Worm (Caenorhabditis elegans): ENCODE data around the gene T24B8.4.
A peak's percentile ranks its signal among the peaks of the same experiment; 100 is the strongest.

T24B8.4 gene

DNA sequence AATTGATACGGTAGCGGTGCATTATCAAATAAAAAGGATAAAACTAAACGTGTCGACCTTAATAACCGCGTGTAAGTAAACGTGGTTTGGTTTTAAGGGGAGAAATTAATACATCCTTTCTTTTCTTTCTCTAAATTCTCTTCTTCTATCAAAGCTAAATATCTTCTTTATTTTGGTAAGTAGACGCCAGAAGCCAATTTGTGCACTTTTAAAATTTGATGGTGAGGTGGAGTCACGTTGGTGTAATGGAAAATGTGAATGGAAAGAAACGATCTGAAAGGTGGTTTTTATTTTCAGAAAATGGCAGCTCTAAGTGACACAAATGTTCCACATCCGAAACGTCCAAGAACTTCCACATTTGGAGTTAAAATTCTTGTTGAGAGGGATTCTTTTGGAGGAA, 30.2 kb upstream of the T24B8.4 start, which contains the start of gene T24H10.5:
TSS of gene T24H10.5 (plus strand) at position 301 of the 400 bp plus-strand sequence.
- no peak for TF ChIP-seq nhr-10 (tag; optimal IDR thresholded peaks at IDR 0.05)
- no peak for TF ChIP-seq F13H6.1 (tag; optimal IDR thresholded peaks at IDR 0.05)
- TF ChIP-seq sma-3 (GFP tag; optimal IDR thresholded peaks at IDR 0.05) = no peak

DNA sequence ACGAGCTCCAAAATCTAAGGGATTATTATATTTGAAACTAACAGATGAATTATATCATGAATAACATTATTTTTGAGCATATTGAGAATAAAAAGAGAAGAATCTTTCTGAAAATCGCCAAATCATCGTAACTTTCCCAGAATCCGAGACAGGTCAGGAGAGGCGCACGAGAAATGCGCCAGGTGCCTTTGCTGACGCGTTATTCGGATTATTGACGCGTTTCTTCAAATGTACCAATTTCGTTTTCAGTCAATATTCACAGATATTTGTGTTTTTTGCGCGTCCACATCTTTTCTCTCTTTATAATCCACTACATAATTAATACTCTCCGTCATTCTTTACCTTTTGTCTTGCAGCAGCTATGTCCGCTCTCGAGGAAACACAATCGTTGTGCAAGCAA, 28.4 kb upstream of the T24B8.4 start, which contains the start of gene T24H10.1:
TSS of gene T24H10.1 (plus strand) at position 355 of the 400 bp plus-strand sequence.
- TF ChIP-seq sem-4 (tag; optimal IDR thresholded peaks at IDR 0.05) = peak; percentile 56
- no peak for TF ChIP-seq unc-39 (tag; optimal IDR thresholded peaks at IDR 0.05)
- TF ChIP-seq crh-2 (tag; optimal IDR thresholded peaks at IDR 0.05) = peak; percentile 48
- peak; percentile 62 for TF ChIP-seq sma-9 (GFP tag; optimal IDR thresholded peaks at IDR 0.05)
- TF ChIP-seq sma-9 (tag; optimal IDR thresholded peaks at IDR 0.05) = no peak
- TF ChIP-seq ama-1 (optimal IDR thresholded peaks at IDR 0.05) = no peak
- TF ChIP-seq ceh-82 (tag; optimal IDR thresholded peaks at IDR 0.05) = no peak
- peak; percentile 77 for TF ChIP-seq F13H6.1 (tag; optimal IDR thresholded peaks at IDR 0.05)
- TF ChIP-seq nhr-25 (tag; optimal IDR thresholded peaks at IDR 0.05) = peak; percentile 64
- peak; percentile 49 for TF ChIP-seq fos-1 (tag; optimal IDR thresholded peaks at IDR 0.05)
- no peak for TF ChIP-seq nhr-23 (tag; optimal IDR thresholded peaks at IDR 0.05)
- TF ChIP-seq zag-1 (tag; optimal IDR thresholded peaks at IDR 0.05) = no peak
- TF ChIP-seq unc-55 (GFP tag; optimal IDR thresholded peaks at IDR 0.05) = peak; percentile 70
- TF ChIP-seq ceh-16 (tag; optimal IDR thresholded peaks at IDR 0.05) = no peak
- TF ChIP-seq sma-3 (GFP tag; optimal IDR thresholded peaks at IDR 0.05) = peak; percentile 43
- TF ChIP-seq nhr-10 (tag; optimal IDR thresholded peaks at IDR 0.05) = peak; percentile 20
- no peak for TF ChIP-seq elt-3 (tag; optimal IDR thresholded peaks at IDR 0.05)
- TF ChIP-seq nhr-11 (tag; optimal IDR thresholded peaks at IDR 0.05) = no peak
- TF ChIP-seq snpc-4 (tag; optimal IDR thresholded peaks at IDR 0.05) = peak; percentile 3
- peak; percentile 60 for TF ChIP-seq nhr-129 (tag; optimal IDR thresholded peaks at IDR 0.05)
- TF ChIP-seq mbf-1 (tag; optimal IDR thresholded peaks at IDR 0.05) = no peak
- TF ChIP-seq mab-5 (tag; optimal IDR thresholded peaks at IDR 0.05) = peak; percentile 43
- TF ChIP-seq lin-11 (tag; optimal IDR thresholded peaks at IDR 0.05) = peak; percentile 53
- TF ChIP-seq gmeb-1 (tag; optimal IDR thresholded peaks at IDR 0.05) = peak; percentile 85
- peak; percentile 59 for TF ChIP-seq lin-13 (GFP tag; optimal IDR thresholded peaks at IDR 0.05)
- TF ChIP-seq C34F6.9 (tag; optimal IDR thresholded peaks at IDR 0.05) = peak; percentile 83
- peak; percentile 20 for TF ChIP-seq egl-27 (tag; optimal IDR thresholded peaks at IDR 0.05)
- peak; percentile 62 for TF ChIP-seq nhr-21 (tag; optimal IDR thresholded peaks at IDR 0.05)
- TF ChIP-seq lsy-2 (tag; optimal IDR thresholded peaks at IDR 0.05) = peak; percentile 72 to 86

DNA sequence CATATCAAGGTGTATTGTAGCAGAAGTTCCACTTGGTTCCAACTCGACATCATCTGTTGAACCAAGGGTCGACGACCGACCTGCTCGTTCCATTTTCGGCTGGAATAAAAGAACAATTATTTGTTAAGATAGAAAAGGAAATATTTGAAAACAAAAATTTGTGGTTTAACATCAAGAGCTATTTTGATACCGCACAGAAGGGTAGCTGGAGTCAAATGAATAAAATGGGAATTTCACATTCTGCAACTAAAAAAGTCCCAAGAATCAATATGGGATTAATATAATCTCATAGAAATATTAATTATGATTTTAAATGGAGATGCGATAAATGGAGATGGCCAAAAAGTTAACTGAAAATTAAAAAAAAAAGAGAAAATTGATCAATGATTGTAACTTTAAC, 27.9 kb upstream of the T24B8.4 start, which contains the start of gene clh-5:
TSS of gene clh-5 (minus strand) at position 101 of the 400 bp plus-strand sequence.
- TF ChIP-seq unc-55 (GFP tag; optimal IDR thresholded peaks at IDR 0.05) (no peak), fos-1 (tag; optimal IDR thresholded peaks at IDR 0.05) (no peak), R02D3.7 (tag; optimal IDR thresholded peaks at IDR 0.05) (no peak), crh-2 (tag; optimal IDR thresholded peaks at IDR 0.05) (no peak), sma-9 (GFP tag; optimal IDR thresholded peaks at IDR 0.05) (no peak), sma-9 (tag; optimal IDR thresholded peaks at IDR 0.05) (no peak), elt-3 (tag; optimal IDR thresholded peaks at IDR 0.05) (no peak), sma-3 (GFP tag; optimal IDR thresholded peaks at IDR 0.05) (no peak), egl-27 (tag; optimal IDR thresholded peaks at IDR 0.05) (no peak), ztf-1 (GFP tag; conservative IDR thresholded peaks at IDR 0.05) (no peak), ztf-4 (tag; optimal IDR thresholded peaks at IDR 0.05) (no peak), nhr-77 (tag; optimal IDR thresholded peaks at IDR 0.05) (no peak), F13H6.1 (tag; optimal IDR thresholded peaks at IDR 0.05) (no peak), nhr-237 (tag; optimal IDR thresholded peaks at IDR 0.05) (no peak)

DNA sequence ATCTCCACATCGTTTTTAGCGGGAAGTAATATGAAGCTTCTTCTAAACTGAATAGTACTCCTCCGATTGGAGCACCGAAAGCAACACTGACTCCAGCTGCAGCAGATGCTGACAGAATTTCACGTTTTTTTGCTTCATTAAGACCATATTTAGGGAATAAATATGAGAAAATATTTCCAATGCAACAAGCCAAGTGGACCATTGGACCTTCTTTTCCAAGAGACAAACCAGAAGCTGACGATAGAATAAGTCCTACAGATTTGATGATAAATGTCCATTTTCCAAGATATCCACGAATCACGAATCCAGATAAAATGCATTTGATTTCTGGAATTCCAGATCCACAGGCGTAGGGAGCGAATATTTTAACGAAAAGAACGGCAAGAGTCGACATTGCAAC, 26.7 kb upstream of the T24B8.4 start:
- TF ChIP-seq ZK546.5 (tag; optimal IDR thresholded peaks at IDR 0.05) (no peak), sma-3 (GFP tag; optimal IDR thresholded peaks at IDR 0.05) (no peak), R02D3.7 (tag; optimal IDR thresholded peaks at IDR 0.05) (no peak), blmp-1 (tag; optimal IDR thresholded peaks at IDR 0.05; ENCODE audit: insufficient read depth) (no peak), fos-1 (tag; optimal IDR thresholded peaks at IDR 0.05) (no peak), gmeb-1 (tag; optimal IDR thresholded peaks at IDR 0.05) (no peak)
